Worm (Caenorhabditis elegans) whole organism, L4 larva: Measurements from ENCODE around the gene C45G9.12.

Experiments used
- D1046.2 ChIP-seq: fragments of 200-800 bp; sonication (Bioruptor generic); IDR thresholded peaks from 2 replicates; pipeline ENCODE4 v1.3.6; 2022; ENCODE audit warnings: missing genetic modification characterization, missing compliant biosample characterization
- R02D3.7 ChIP-seq: fragments of 150-350 bp; sonication (generic microtip); optimal IDR thresholded peaks from 3 replicates; lab custom pipeline; 2014; ENCODE audit warnings: missing biosample characterization, missing genetic modification characterization
- ama-1 ChIP-seq: fragments of 150-350 bp; optimal IDR thresholded peaks from 2 replicates; lab custom pipeline; 2014; ENCODE audit warnings: inconsistent platforms, mixed read lengths
- lir-3 ChIP-seq: sonication (generic microtip); optimal IDR thresholded peaks from 2 replicates; lab custom pipeline; 2016; ENCODE audit warnings: mild to moderate bottlenecking, missing genetic modification characterization, missing compliant biosample characterization
- nhr-10 ChIP-seq: fragments of 150-350 bp; optimal IDR thresholded peaks from 2 replicates; lab custom pipeline; 2014; ENCODE audit warnings: missing biosample characterization, missing genetic modification characterization
- nhr-77 ChIP-seq: fragments of 150-350 bp; optimal IDR thresholded peaks from 2 replicates; lab custom pipeline; 2014; ENCODE audit warnings: missing biosample characterization, missing genetic modification characterization
- saeg-2 ChIP-seq: fragments of 200-800 bp; sonication (Bioruptor generic); IDR thresholded peaks from 2 replicates; pipeline ENCODE4 v1.3.6; 2022; ENCODE audit warnings: missing genetic modification reagents, missing genetic modification characterization, missing compliant biosample characterization
- unc-39 ChIP-seq: sonication (generic microtip); optimal IDR thresholded peaks from 2 replicates; lab custom pipeline; 2017; ENCODE audit warnings: missing biosample characterization, missing genetic modification characterization
- zfp-2 ChIP-seq: sonication (generic microtip); optimal IDR thresholded peaks from 2 replicates; lab custom pipeline; 2016; ENCODE audit warnings: mild to moderate bottlenecking, missing genetic modification characterization, missing compliant biosample characterization

DNA sequence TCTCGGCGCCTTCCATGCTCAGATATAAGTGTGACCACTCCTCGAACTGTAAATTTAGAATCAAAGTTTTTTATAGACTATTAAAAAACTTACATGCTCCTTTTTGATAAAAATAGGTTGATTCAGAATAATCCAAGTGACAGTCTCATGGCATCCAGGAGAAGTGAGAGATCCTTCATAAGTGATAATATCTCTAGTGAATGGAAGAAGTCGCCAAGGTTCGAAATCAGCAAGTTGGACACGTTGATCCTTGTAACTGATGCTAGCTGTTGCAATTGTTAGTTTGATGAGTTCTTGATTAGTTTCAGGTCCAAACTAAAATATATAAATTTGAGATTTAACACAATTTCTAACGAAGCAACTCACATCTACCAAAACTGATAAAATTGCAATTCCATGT, 11.9 kb upstream of the C45G9.12 start:
- TF ChIP-seq zfp-2 (tag; lab: Kevin White, UChicago) (no peak), nhr-10 (tag; lab: Kevin White, UChicago) (no peak), ama-1 (lab: Kevin White, UChicago) (no peak), nhr-77 (tag; lab: Kevin White, UChicago) (no peak), lir-3 (tag; lab: Kevin White, UChicago) (no peak), saeg-2 (GFP tag; lab: Robert Waterston, UW) (no peak), R02D3.7 (tag; lab: Kevin White, UChicago) (no peak), D1046.2 (no peak), unc-39 (tag; lab: Kevin White, UChicago) (no peak)
